Worm (Caenorhabditis elegans) whole organism, late embryonic: Measurements from ENCODE around the gene gcy-36.
A peak's percentile ranks its signal among the peaks of the same experiment; 100 is the strongest.

Experiments used
- ama-1 ChIP-seq: fragments of 150-350 bp; optimal IDR thresholded peaks from 2 replicates; lab custom pipeline; 2014
- rnt-1 ChIP-seq: sonication (generic microtip); optimal IDR thresholded peaks from 2 replicates; lab custom pipeline; 2016; ENCODE audit warnings: missing genetic modification characterization, missing compliant biosample characterization

DNA sequence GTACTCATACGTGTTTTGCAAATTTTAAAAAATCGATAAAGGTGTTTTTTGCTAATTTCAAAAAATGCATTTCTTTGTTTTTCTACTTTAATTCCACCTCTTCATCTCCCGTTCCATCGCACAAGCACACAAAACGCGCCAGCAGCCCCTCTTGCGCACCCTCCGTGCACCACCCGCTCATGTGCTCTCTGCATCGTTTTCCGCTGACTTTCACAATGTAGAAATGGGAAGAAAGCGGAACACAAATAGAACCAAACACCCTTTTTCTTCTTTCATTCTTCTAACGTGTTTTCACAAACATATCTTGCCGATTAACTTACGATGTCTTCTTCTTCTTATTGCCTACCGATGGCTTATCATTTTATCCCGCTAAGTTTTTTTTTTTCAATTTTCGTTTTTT, 13.9 kb downstream of the gcy-36 start:
- TF ChIP-seq ama-1 (lab: Kevin White, UChicago) (no peak), rnt-1 (tag; lab: Kevin White, UChicago) (peak; percentile 9)
